Fruit fly (Drosophila melanogaster) whole organism, embryonic: ENCODE data around the gene Mtr3.

Source experiments
- CG10321 ChIP-seq: fragments of 200-800 bp; sonication (Bioruptor generic); IDR thresholded peaks from 2 replicates; pipeline ENCODE4 v1.3.6; 2022; ENCODE audit warnings: missing biosample characterization, missing genetic modification characterization
- CG11085 ChIP-seq: fragments of 200-800 bp; sonication (Bioruptor generic); IDR thresholded peaks from 2 replicates; pipeline ENCODE4 v1.3.6; 2022; ENCODE audit warnings: missing biosample characterization, missing genetic modification characterization
- CG11696 ChIP-seq: fragments of 200-800 bp; sonication (Bioruptor generic); IDR thresholded peaks from 2 replicates; pipeline ENCODE4 v1.3.6; 2022; ENCODE audit warnings: missing biosample characterization, missing genetic modification characterization
- CG12071 ChIP-seq: fragments of 200-800 bp; sonication (Bioruptor generic); optimal IDR thresholded peaks from 3 replicates; lab custom pipeline; 2018; ENCODE audit warnings: missing biosample characterization, mild to moderate bottlenecking, missing genetic modification characterization
- CG12155 ChIP-seq: fragments of 200-800 bp; sonication (Bioruptor generic); optimal IDR thresholded peaks from 3 replicates; lab custom pipeline; 2016; ENCODE audit warnings: missing biosample characterization, missing genetic modification characterization
- CG13624 ChIP-seq: fragments of 200-800 bp; sonication (Bioruptor generic); optimal IDR thresholded peaks from 2 replicates; lab custom pipeline; 2016; ENCODE audit warnings: missing biosample characterization, missing genetic modification characterization
- CG14050 ChIP-seq: fragments of 200-800 bp; sonication (Bioruptor generic); IDR thresholded peaks from 3 replicates; pipeline ENCODE4 v1.3.6; 2022; ENCODE audit warnings: missing biosample characterization, missing genetic modification characterization
- CG1603 ChIP-seq: fragments of 200-800 bp; sonication (Bioruptor generic); optimal IDR thresholded peaks from 2 replicates; lab custom pipeline; 2019; ENCODE audit warnings: missing biosample characterization, mild to moderate bottlenecking, missing genetic modification characterization, moderate library complexity
- CG17328 ChIP-seq: fragments of 200-800 bp; sonication (Bioruptor generic); IDR thresholded peaks from 2 replicates; pipeline ENCODE4 v1.3.6; 2022; ENCODE audit warnings: missing biosample characterization, missing genetic modification characterization
- CG17802 ChIP-seq: fragments of 200-800 bp; sonication (Bioruptor generic); optimal IDR thresholded peaks from 2 replicates; lab custom pipeline; 2018; ENCODE audit warnings: missing biosample characterization, mild to moderate bottlenecking, missing genetic modification characterization, moderate library complexity
- CG17912 ChIP-seq: fragments of 200-800 bp; sonication (Bioruptor generic); optimal IDR thresholded peaks from 2 replicates; lab custom pipeline; 2018; ENCODE audit warnings: missing biosample characterization, mild to moderate bottlenecking, missing genetic modification characterization
- CG1792 ChIP-seq: fragments of 200-800 bp; sonication (Bioruptor generic); optimal IDR thresholded peaks from 2 replicates; lab custom pipeline; 2016; ENCODE audit warnings: missing biosample characterization, missing genetic modification characterization
- CG18262 ChIP-seq: fragments of 200-800 bp; optimal IDR thresholded peaks from 3 replicates; lab custom pipeline; 2019; ENCODE audit warnings: missing biosample characterization, mild to moderate bottlenecking, missing genetic modification characterization, moderate library complexity
- CG18599 ChIP-seq: fragments of 200-800 bp; sonication (Bioruptor generic); optimal IDR thresholded peaks from 3 replicates; lab custom pipeline; 2017; ENCODE audit warnings: missing biosample characterization, missing genetic modification characterization, mild to moderate bottlenecking, moderate library complexity, missing genetic modification reagents
- CG32767 ChIP-seq: fragments of 200-800 bp; sonication (Bioruptor generic); IDR thresholded peaks from 2 replicates; pipeline ENCODE4 v1.3.6; 2022; ENCODE audit warnings: missing biosample characterization, missing genetic modification characterization
- CG34376 ChIP-seq: fragments of 200-800 bp; sonication (Bioruptor generic); optimal IDR thresholded peaks from 2 replicates; lab custom pipeline; 2018; ENCODE audit warnings: missing biosample characterization, mild to moderate bottlenecking, missing genetic modification characterization
- CG6254 ChIP-seq: fragments of 200-800 bp; sonication (Bioruptor generic); optimal IDR thresholded peaks from 3 replicates; lab custom pipeline; 2017; ENCODE audit warnings: mild to moderate bottlenecking, missing biosample characterization, missing genetic modification reagents, missing genetic modification characterization
- CG6765 ChIP-seq: fragments of 200-800 bp; sonication (Bioruptor generic); optimal IDR thresholded peaks from 3 replicates; lab custom pipeline; 2017; ENCODE audit warnings: missing biosample characterization, mild to moderate bottlenecking, missing genetic modification characterization
- CG9437 ChIP-seq: fragments of 200-800 bp; sonication (Bioruptor generic); optimal IDR thresholded peaks from 2 replicates; lab custom pipeline; 2018; ENCODE audit warnings: missing biosample characterization, mild to moderate bottlenecking, missing genetic modification characterization
- Camta ChIP-seq: fragments of 200-800 bp; sonication (Bioruptor generic); optimal IDR thresholded peaks from 2 replicates; lab custom pipeline; 2016; ENCODE audit warnings: missing biosample characterization, missing genetic modification characterization
- Dad ChIP-seq: fragments of 200-800 bp; sonication (Bioruptor generic); optimal IDR thresholded peaks from 3 replicates; lab custom pipeline; 2016; ENCODE audit warnings: missing biosample characterization, missing genetic modification characterization
- H15 ChIP-seq: fragments of 200-800 bp; sonication (Bioruptor generic); IDR thresholded peaks from 3 replicates; pipeline ENCODE4 v1.3.6; 2022; ENCODE audit warnings: missing biosample characterization, missing genetic modification characterization
- HLH3B ChIP-seq: fragments of 200-800 bp; sonication (Bioruptor generic); IDR thresholded peaks from 2 replicates; pipeline ENCODE4 v1.3.6; 2022; ENCODE audit warnings: missing biosample characterization, missing genetic modification characterization
- Mad ChIP-seq: fragments of 200-800 bp; sonication (Bioruptor generic); optimal IDR thresholded peaks from 2 replicates; lab custom pipeline; 2016; ENCODE audit warnings: missing biosample characterization, missing genetic modification characterization
- Mrtf ChIP-seq: fragments of 200-800 bp; sonication (Bioruptor generic); IDR thresholded peaks from 3 replicates; pipeline ENCODE4 v1.3.6; 2022; ENCODE audit warnings: missing biosample characterization, missing genetic modification characterization
- NfI ChIP-seq: fragments of 200-800 bp; sonication (Bioruptor generic); optimal IDR thresholded peaks from 3 replicates; lab custom pipeline; 2018; ENCODE audit warnings: missing biosample characterization, mild to moderate bottlenecking, missing genetic modification characterization, moderate library complexity
- Sry-β ChIP-seq: fragments of 200-800 bp; sonication (Bioruptor generic); optimal IDR thresholded peaks from 2 replicates; lab custom pipeline; 2018; ENCODE audit warnings: missing biosample characterization, mild to moderate bottlenecking, missing genetic modification characterization, moderate library complexity
- Sry-δ ChIP-seq: fragments of 200-800 bp; sonication (Bioruptor generic); optimal IDR thresholded peaks from 2 replicates; lab custom pipeline; 2016; ENCODE audit warnings: missing biosample characterization, missing genetic modification characterization
- Usf ChIP-seq: fragments of 200-800 bp; sonication (Bioruptor generic); optimal IDR thresholded peaks from 2 replicates; lab custom pipeline; 2017; ENCODE audit warnings: missing genotype, missing biosample characterization, missing genetic modification characterization
- ato ChIP-seq: fragments of 200-800 bp; sonication (Bioruptor generic); IDR thresholded peaks from 2 replicates; pipeline ENCODE4 v1.3.6; 2022; ENCODE audit warnings: missing biosample characterization, missing genetic modification characterization; ENCODE audit not compliant: partially characterized antibody
- crp ChIP-seq, 2 experiments: fragments of 200-800 bp; sonication (Bioruptor generic); optimal IDR thresholded peaks; 2 replicates in 1 of 2; 3 replicates in 1 of 2; lab custom pipeline; 2017; ENCODE audit warnings: missing biosample characterization in 2 of 2, missing genetic modification characterization in 2 of 2, mild to moderate bottlenecking in 1 of 2, moderate library complexity in 1 of 2
- dimm ChIP-seq: fragments of 200-800 bp; sonication (Bioruptor generic); IDR thresholded peaks from 2 replicates; pipeline ENCODE4 v1.3.6; 2022; ENCODE audit warnings: missing biosample characterization, missing genetic modification characterization
- dmrt11E ChIP-seq: fragments of 200-800 bp; sonication (Bioruptor generic); optimal IDR thresholded peaks from 3 replicates; lab custom pipeline; 2018; ENCODE audit warnings: missing biosample characterization, mild to moderate bottlenecking, missing genetic modification characterization, moderate library complexity
- esg ChIP-seq: fragments of 200-800 bp; sonication (Bioruptor generic); conservative IDR thresholded peaks from 2 replicates; pipeline ENCODE4 v1.3.6; 2022; ENCODE audit warnings: missing biosample characterization, missing genetic modification characterization
- gro ChIP-seq: fragments of 200-800 bp; sonication (Bioruptor generic); optimal IDR thresholded peaks from 2 replicates; lab custom pipeline; 2016; ENCODE audit warnings: missing biosample characterization, missing genetic modification characterization
- ind ChIP-seq: fragments of 200-800 bp; sonication (Bioruptor generic); optimal IDR thresholded peaks from 3 replicates; lab custom pipeline; 2016; ENCODE audit warnings: missing biosample characterization, missing genetic modification characterization
- kah ChIP-seq: fragments of 200-800 bp; sonication (Bioruptor generic); optimal IDR thresholded peaks from 2 replicates; lab custom pipeline; 2018; ENCODE audit warnings: missing biosample characterization, mild to moderate bottlenecking, missing genetic modification characterization
- nerfin-1 ChIP-seq: fragments of 200-800 bp; sonication (Bioruptor generic); optimal IDR thresholded peaks from 3 replicates; lab custom pipeline; 2019; ENCODE audit warnings: missing biosample characterization, mild to moderate bottlenecking, missing genetic modification characterization, moderate library complexity
- pho ChIP-seq: fragments of 200-800 bp; sonication (Bioruptor generic); optimal IDR thresholded peaks from 2 replicates; lab custom pipeline; 2016; ENCODE audit warnings: missing biosample characterization, missing genetic modification characterization
- pnt ChIP-seq: fragments of 200-800 bp; sonication (Bioruptor generic); optimal IDR thresholded peaks from 3 replicates; lab custom pipeline; 2016; ENCODE audit warnings: missing biosample characterization, missing genetic modification characterization
- run ChIP-seq: fragments of 200-800 bp; sonication (Bioruptor generic); optimal IDR thresholded peaks from 3 replicates; lab custom pipeline; 2018; ENCODE audit warnings: missing biosample characterization, mild to moderate bottlenecking, missing genetic modification characterization
- sens-2 ChIP-seq: fragments of 200-800 bp; sonication (Bioruptor generic); IDR thresholded peaks from 2 replicates; pipeline ENCODE4 v1.3.6; 2022; ENCODE audit warnings: missing biosample characterization, missing genetic modification characterization
- stwl ChIP-seq: fragments of 200-800 bp; sonication (Bioruptor generic); optimal IDR thresholded peaks from 3 replicates; lab custom pipeline; 2018; ENCODE audit warnings: missing biosample characterization, mild to moderate bottlenecking, missing genetic modification characterization, moderate library complexity
- toy ChIP-seq: fragments of 200-800 bp; sonication (Bioruptor generic); IDR thresholded peaks from 2 replicates; pipeline ENCODE4 v1.3.6; 2022; ENCODE audit warnings: missing biosample characterization, missing genetic modification characterization
- unc-4 ChIP-seq: fragments of 200-800 bp; sonication (Bioruptor generic); IDR thresholded peaks from 2 replicates; pipeline ENCODE4 v1.3.6; 2022; ENCODE audit warnings: missing biosample characterization, missing genetic modification characterization; ENCODE audit not compliant: partially characterized antibody
- usp ChIP-seq: fragments of >200 bp; optimal IDR thresholded peaks from 2 replicates; lab custom pipeline; 2017; ENCODE audit warnings: missing biosample characterization, missing genetic modification characterization
- vnd ChIP-seq: fragments of 200-800 bp; sonication (Bioruptor generic); IDR thresholded peaks from 3 replicates; pipeline ENCODE4 v1.3.6; 2022; ENCODE audit warnings: missing biosample characterization, missing genetic modification characterization; ENCODE audit not compliant: partially characterized antibody
- yki ChIP-seq: fragments of >200 bp; optimal IDR thresholded peaks from 3 replicates; lab custom pipeline; 2018
- zfh2 ChIP-seq: fragments of 200-800 bp; sonication (Bioruptor generic); optimal IDR thresholded peaks from 2 replicates; lab custom pipeline; 2016; ENCODE audit warnings: missing biosample characterization, missing genetic modification characterization

The Mtr3 gene

DNA sequence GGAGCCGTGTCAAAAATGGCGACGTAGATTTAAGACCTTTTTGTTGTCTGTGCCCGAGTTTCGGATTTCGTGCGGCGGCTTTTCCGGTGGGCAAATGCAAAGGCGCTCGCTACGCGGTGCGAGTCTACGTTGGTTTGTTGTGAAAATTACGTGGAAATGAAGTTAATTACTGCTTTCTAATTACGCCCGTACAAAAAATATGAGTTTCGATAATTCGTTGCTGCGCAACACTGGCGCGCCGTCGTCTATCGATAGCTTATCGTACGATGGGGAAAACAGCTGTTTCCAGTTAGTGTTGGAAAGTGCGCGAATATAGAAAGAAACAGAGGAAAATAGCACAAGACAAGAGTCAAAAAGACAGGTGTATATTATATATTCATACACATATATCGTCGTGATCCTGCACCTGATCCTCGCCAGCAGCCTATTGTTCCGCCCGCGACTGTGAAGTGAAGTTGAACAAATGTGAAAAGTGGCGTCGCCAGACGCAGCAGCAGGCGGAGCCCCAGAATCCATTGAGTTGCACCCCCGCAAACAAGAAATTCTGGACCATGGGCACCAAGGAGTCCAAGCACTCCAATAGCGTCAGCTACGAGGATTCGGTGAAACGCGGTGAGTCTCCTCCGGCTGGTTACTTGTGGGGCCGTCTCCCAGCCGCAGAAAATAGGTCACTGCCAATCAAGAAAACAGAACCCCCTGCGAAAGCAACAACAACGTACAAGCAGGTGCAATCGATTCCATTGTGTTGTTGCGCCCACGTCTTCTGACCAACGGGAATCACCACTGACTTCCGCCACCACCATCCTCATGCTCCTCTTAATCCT is 42.5 kb downstream of the Mtr3 start, which contains the start of the genes Rab8 and Usp32 (continued):
- TF ChIP-seq CG13624 (GFP tag; lab: Kevin White, UChicago), result peak; percentile 90
- no peak for TF ChIP-seq CG6254 (GFP tag; lab: Kevin White, UChicago)
- TF ChIP-seq CG6765 (GFP tag; lab: Kevin White, UChicago), result peak; percentile 31
- TF ChIP-seq CG32767 (GFP tag; lab: Robert Waterston, UW), result no peak
- no peak for TF ChIP-seq yki (lab: Kevin White, UChicago)
- TF ChIP-seq CG11085 (GFP tag; lab: Robert Waterston, UW), result peak; percentile 44; the same call in 1 of the 2 replicates
- peak; percentile 94 to 99 for TF ChIP-seq crp (GFP tag; optimal IDR thresholded peaks at IDR 0.05; lab: Kevin White, UChicago)
- no peak for TF ChIP-seq usp (GFP tag; lab: Kevin White, UChicago)
- TF ChIP-seq ind (GFP tag; lab: Kevin White, UChicago), result peak; percentile 60
- peak; percentile 82 for TF ChIP-seq ato
- TF ChIP-seq esg (GFP tag; lab: Robert Waterston, UW), result no peak
- no peak for TF ChIP-seq run (tag; lab: Kevin White, UChicago)
- peak; percentile 72 for TF ChIP-seq Dad (GFP tag; lab: Kevin White, UChicago)
- no peak for TF ChIP-seq Mrtf
- peak; percentile 56 for TF ChIP-seq CG9437 (GFP tag; lab: Kevin White, UChicago)
- TF ChIP-seq CG11696 (GFP tag; lab: Robert Waterston, UW), result no peak
- no peak for TF ChIP-seq CG10321 (GFP tag; lab: Robert Waterston, UW)
- no peak for TF ChIP-seq CG17802
- peak; percentile 86 for TF ChIP-seq CG18599 (GFP tag; lab: Kevin White, UChicago)
- TF ChIP-seq dmrt11E (tag; lab: Kevin White, UChicago), result peak; percentile 32
- TF ChIP-seq dimm (GFP tag; lab: Robert Waterston, UW), result no peak
- peak; percentile 88 for TF ChIP-seq unc-4 (GFP tag; lab: Robert Waterston, UW)
- TF ChIP-seq Sry-δ (GFP tag; lab: Kevin White, UChicago), result peak; percentile 79
- no peak for TF ChIP-seq pnt
- TF ChIP-seq zfh2 (GFP tag; lab: Kevin White, UChicago), result peak; percentile 76
- TF ChIP-seq CG1792, result peak; percentile 29
- 0 out of 2 replicates have a peak, but pooled peaks have one; percentile 6 for TF ChIP-seq HLH3B
- TF ChIP-seq vnd (GFP tag; lab: Robert Waterston, UW), result peak; percentile 82
- TF ChIP-seq Mad (GFP tag; lab: Kevin White, UChicago), result peak; percentile 68
- TF ChIP-seq CG14050 (GFP tag; lab: Robert Waterston, UW), result peak; percentile 36; the same call in 2 of the 3 replicates
- TF ChIP-seq CG17912, result peak; percentile 70
- peak; percentile 74 for TF ChIP-seq nerfin-1 (tag; lab: Kevin White, UChicago)
- TF ChIP-seq CG34376 (GFP tag; lab: Kevin White, UChicago), result peak; percentile 78
- TF ChIP-seq CG12071 (GFP tag; lab: Kevin White, UChicago), result peak; percentile 1
- TF ChIP-seq pho (GFP tag; lab: Kevin White, UChicago), result peak; percentile 75
- peak; percentile 53 for TF ChIP-seq CG17328 (GFP tag; lab: Robert Waterston, UW)
- peak; percentile 42 for TF ChIP-seq CG18262 (tag; lab: Kevin White, UChicago)
- peak; percentile 31 for TF ChIP-seq Camta (GFP tag; lab: Kevin White, UChicago)
- TF ChIP-seq sens-2 (GFP tag; lab: Robert Waterston, UW), result no peak
- no peak for TF ChIP-seq H15 (GFP tag; lab: Robert Waterston, UW)
- peak; percentile 23 for TF ChIP-seq Sry-β (GFP tag; lab: Kevin White, UChicago)
- peak; percentile 78 for TF ChIP-seq stwl (tag; lab: Kevin White, UChicago)
- TF ChIP-seq CG1603 (tag; lab: Kevin White, UChicago), result no peak
- peak; percentile 8 for TF ChIP-seq kah (GFP tag; lab: Kevin White, UChicago)
- TF ChIP-seq gro (GFP tag; lab: Kevin White, UChicago), result peak; percentile 65
- peak; percentile 65 for TF ChIP-seq CG12155 (GFP tag; lab: Kevin White, UChicago)
- no peak for TF ChIP-seq Usf (GFP tag; lab: Kevin White, UChicago)
- peak; percentile 72 for TF ChIP-seq NfI (GFP tag; lab: Kevin White, UChicago)
- no peak for TF ChIP-seq toy
